Fruit fly (Drosophila melanogaster) whole organism, embryonic: ENCODE results near the gene AANATL7.

Experiments used
- ATbp ChIP-seq: fragments of 200-800 bp; sonication (Bioruptor generic); optimal IDR thresholded peaks from 2 replicates; lab custom pipeline; 2017; ENCODE audit warnings: missing biosample characterization, mild to moderate bottlenecking, missing genetic modification characterization, missing genetic modification reagents
- Ada2b ChIP-seq: fragments of 200-800 bp; sonication (Bioruptor generic); IDR thresholded peaks from 2 replicates; pipeline ENCODE4 v1.3.6; 2022; ENCODE audit warnings: missing biosample characterization, missing genetic modification characterization
- BEAF-32 ChIP-seq: fragments of 200-800 bp; sonication (Bioruptor generic); optimal IDR thresholded peaks from 3 replicates; lab custom pipeline; 2017; ENCODE audit warnings: missing biosample characterization, missing genetic modification characterization, mild to moderate bottlenecking, moderate library complexity, missing genetic modification reagents
- CG1024 ChIP-seq: fragments of 200-800 bp; sonication (Bioruptor generic); IDR thresholded peaks from 2 replicates; pipeline ENCODE4 v1.3.6; 2022; ENCODE audit warnings: missing biosample characterization, missing genetic modification characterization
- CG11247 ChIP-seq: fragments of 200-800 bp; sonication (Bioruptor generic); IDR thresholded peaks from 2 replicates; pipeline ENCODE4 v1.3.6; 2022; ENCODE audit warnings: missing biosample characterization, missing genetic modification characterization
- CG11456 ChIP-seq: fragments of 200-800 bp; sonication (Bioruptor generic); IDR thresholded peaks from 3 replicates; pipeline ENCODE4 v1.3.6; 2022; ENCODE audit warnings: missing biosample characterization, missing genetic modification characterization
- CG11696 ChIP-seq: fragments of 200-800 bp; sonication (Bioruptor generic); IDR thresholded peaks from 2 replicates; pipeline ENCODE4 v1.3.6; 2022; ENCODE audit warnings: missing biosample characterization, missing genetic modification characterization
- CG14441 ChIP-seq: fragments of 200-800 bp; sonication (Bioruptor generic); IDR thresholded peaks from 2 replicates; pipeline ENCODE4 v1.3.6; 2022; ENCODE audit warnings: missing biosample characterization, missing genetic modification characterization
- CG15269 ChIP-seq: fragments of 200-800 bp; sonication (Bioruptor generic); optimal IDR thresholded peaks from 2 replicates; lab custom pipeline; 2018; ENCODE audit warnings: missing biosample characterization, mild to moderate bottlenecking, missing genetic modification characterization, moderate library complexity
- CG2116 ChIP-seq: fragments of 200-800 bp; sonication (Bioruptor generic); optimal IDR thresholded peaks from 3 replicates; lab custom pipeline; 2018; ENCODE audit warnings: missing biosample characterization, mild to moderate bottlenecking, missing genetic modification characterization
- CG2712 ChIP-seq: fragments of 200-800 bp; optimal IDR thresholded peaks from 3 replicates; lab custom pipeline; 2019; ENCODE audit warnings: missing biosample characterization, mild to moderate bottlenecking, missing genetic modification characterization, moderate library complexity
- CG30403 ChIP-seq: fragments of 200-800 bp; sonication (Bioruptor generic); optimal IDR thresholded peaks from 3 replicates; lab custom pipeline; 2016; ENCODE audit warnings: missing biosample characterization, missing genetic modification characterization
- CG32767 ChIP-seq: fragments of 200-800 bp; sonication (Bioruptor generic); IDR thresholded peaks from 2 replicates; pipeline ENCODE4 v1.3.6; 2022; ENCODE audit warnings: missing biosample characterization, missing genetic modification characterization
- CG3995 ChIP-seq: fragments of 200-800 bp; sonication (Bioruptor generic); optimal IDR thresholded peaks from 3 replicates; lab custom pipeline; 2016; ENCODE audit warnings: missing biosample characterization, missing genetic modification characterization
- CG4404 ChIP-seq: fragments of 200-800 bp; sonication (Bioruptor generic); IDR thresholded peaks from 2 replicates; pipeline ENCODE4 v1.3.6; 2022; ENCODE audit warnings: missing biosample characterization, missing genetic modification characterization
- CG4424 ChIP-seq: fragments of 200-800 bp; sonication (Bioruptor generic); optimal IDR thresholded peaks from 3 replicates; lab custom pipeline; 2016; ENCODE audit warnings: missing biosample characterization, missing genetic modification characterization
- CG6689 ChIP-seq: fragments of 200-800 bp; sonication (Bioruptor generic); IDR thresholded peaks from 2 replicates; pipeline ENCODE4 v1.3.6; 2022; ENCODE audit warnings: missing biosample characterization, missing genetic modification characterization
- CG6765 ChIP-seq: fragments of 200-800 bp; sonication (Bioruptor generic); optimal IDR thresholded peaks from 3 replicates; lab custom pipeline; 2017; ENCODE audit warnings: missing biosample characterization, mild to moderate bottlenecking, missing genetic modification characterization
- CG6791 ChIP-seq: fragments of 200-800 bp; sonication (Bioruptor generic); IDR thresholded peaks from 3 replicates; pipeline ENCODE4 v1.3.6; 2022; ENCODE audit warnings: missing biosample characterization, missing genetic modification characterization; ENCODE audit not compliant: partially characterized antibody
- CG6813 ChIP-seq: fragments of 200-800 bp; sonication (Bioruptor generic); optimal IDR thresholded peaks from 2 replicates; lab custom pipeline; 2017; ENCODE audit warnings: missing biosample characterization, missing genetic modification characterization, mild to moderate bottlenecking, moderate library complexity, missing genetic modification reagents
- CG9817 ChIP-seq: fragments of 200-800 bp; sonication (Bioruptor generic); optimal IDR thresholded peaks from 2 replicates; lab custom pipeline; 2018; ENCODE audit warnings: missing biosample characterization, mild to moderate bottlenecking, missing genetic modification characterization, moderate library complexity
- D19B ChIP-seq: fragments of 200-800 bp; sonication (Bioruptor generic); optimal IDR thresholded peaks from 2 replicates; lab custom pipeline; 2017; ENCODE audit warnings: missing biosample characterization, mild to moderate bottlenecking, missing genetic modification characterization
- Dip3 ChIP-seq: fragments of 200-800 bp; sonication (Bioruptor generic); optimal IDR thresholded peaks from 3 replicates; lab custom pipeline; 2016; ENCODE audit warnings: missing biosample characterization, missing genetic modification characterization
- Doc3 ChIP-seq: fragments of 200-800 bp; sonication (Bioruptor generic); IDR thresholded peaks from 3 replicates; pipeline ENCODE4 v1.3.6; 2022; ENCODE audit warnings: missing biosample characterization, missing genetic modification characterization; ENCODE audit not compliant: partially characterized antibody
- Eip74EF ChIP-seq, 2 experiments: fragments of 200-800 bp in 1 of 2; fragments of >200 bp in 1 of 2; sonication (Bioruptor generic) in 1 of 2; optimal IDR thresholded peaks; 2 replicates each; lab custom pipeline; 2017 to 2019; ENCODE audit warnings: missing biosample characterization in 2 of 2, missing genetic modification characterization in 2 of 2, mild to moderate bottlenecking in 1 of 2, moderate library complexity in 1 of 2
- Hey ChIP-seq: fragments of 200-800 bp; sonication (Bioruptor generic); optimal IDR thresholded peaks from 3 replicates; lab custom pipeline; 2018; ENCODE audit warnings: missing biosample characterization, mild to moderate bottlenecking, missing genetic modification characterization
- MBD-R2 ChIP-seq: fragments of 200-800 bp; sonication (Bioruptor generic); IDR thresholded peaks from 2 replicates; pipeline ENCODE4 v1.3.6; 2022; ENCODE audit warnings: missing biosample characterization, missing genetic modification characterization
- NK7.1 ChIP-seq: fragments of 200-800 bp; sonication (Bioruptor generic); optimal IDR thresholded peaks from 3 replicates; lab custom pipeline; 2016; ENCODE audit warnings: missing biosample characterization, missing genetic modification characterization
- Pdp1 ChIP-seq, 2 experiments: fragments of 200-800 bp; sonication (Bioruptor generic); optimal IDR thresholded peaks; 3 replicates each; lab custom pipeline; 2016; ENCODE audit warnings: missing biosample characterization in 2 of 2, missing genetic modification characterization in 2 of 2, mild to moderate bottlenecking in 1 of 2, moderate library complexity in 1 of 2
- Ptx1 ChIP-seq: fragments of 200-800 bp; sonication (Bioruptor generic); IDR thresholded peaks from 2 replicates; pipeline ENCODE4 v1.3.6; 2022; ENCODE audit warnings: missing biosample characterization, missing genetic modification characterization
- Scr ChIP-seq: fragments of 200-800 bp; sonication (Bioruptor generic); IDR thresholded peaks from 2 replicates; pipeline ENCODE4 v1.3.6; 2022; ENCODE audit warnings: missing biosample characterization, missing genetic modification characterization; ENCODE audit not compliant: partially characterized antibody
- Ssrp ChIP-seq: fragments of 200-800 bp; sonication (Bioruptor generic); optimal IDR thresholded peaks from 2 replicates; lab custom pipeline; 2018; ENCODE audit warnings: missing biosample characterization, mild to moderate bottlenecking, missing genetic modification characterization, moderate library complexity
- cg ChIP-seq: fragments of 200-800 bp; sonication (Bioruptor generic); optimal IDR thresholded peaks from 3 replicates; lab custom pipeline; 2019; ENCODE audit warnings: missing biosample characterization, mild to moderate bottlenecking, missing genetic modification characterization, moderate library complexity
- chm ChIP-seq: fragments of 200-800 bp; sonication (Bioruptor generic); IDR thresholded peaks from 2 replicates; pipeline ENCODE4 v1.3.6; 2022; ENCODE audit warnings: missing biosample characterization, missing genetic modification characterization
- cwo ChIP-seq: fragments of 200-800 bp; sonication (Bioruptor generic); optimal IDR thresholded peaks from 3 replicates; lab custom pipeline; 2017; ENCODE audit warnings: missing biosample characterization, missing genetic modification characterization, mild to moderate bottlenecking, moderate library complexity, missing genetic modification reagents
- grau ChIP-seq: fragments of 200-800 bp; optimal IDR thresholded peaks from 3 replicates; lab custom pipeline; 2019; ENCODE audit warnings: missing biosample characterization, mild to moderate bottlenecking, missing genetic modification characterization, moderate library complexity
- grn ChIP-seq: fragments of 200-800 bp; sonication (Bioruptor generic); optimal IDR thresholded peaks from 3 replicates; lab custom pipeline; 2017; ENCODE audit warnings: missing biosample characterization, missing genetic modification characterization
- gsb-n ChIP-seq: fragments of 200-800 bp; sonication (Bioruptor generic); optimal IDR thresholded peaks from 3 replicates; lab custom pipeline; 2018; ENCODE audit warnings: missing biosample characterization, mild to moderate bottlenecking, missing genetic modification characterization
- hth ChIP-seq: fragments of >200 bp; optimal IDR thresholded peaks from 2 replicates; lab custom pipeline; 2017; ENCODE audit warnings: inconsistent platforms
- lbe ChIP-seq: fragments of 200-800 bp; sonication (Bioruptor generic); optimal IDR thresholded peaks from 2 replicates; lab custom pipeline; 2016; ENCODE audit warnings: missing biosample characterization, mild to moderate bottlenecking, missing genetic modification characterization
- lmd ChIP-seq: fragments of 200-800 bp; sonication (Bioruptor generic); IDR thresholded peaks from 2 replicates; pipeline ENCODE4 v1.3.6; 2022; ENCODE audit warnings: missing biosample characterization, missing genetic modification characterization
- pan ChIP-seq, 4 experiments: fragments of >200 bp in 3 of 4; fragments of 200-800 bp in 1 of 4; sonication (Bioruptor generic) in 1 of 4; optimal IDR thresholded peaks in 3 of 4; IDR thresholded peaks in 1 of 4; 2 replicates each; pipeline versions ENCODE4 v1.3.6 to Lab custom; 2017 to 2022; ENCODE audit warnings: missing biosample characterization in 2 of 4, missing genetic modification characterization in 2 of 4, mixed read lengths in 1 of 4
- pita ChIP-seq: fragments of 200-800 bp; sonication (Bioruptor generic); optimal IDR thresholded peaks from 2 replicates; lab custom pipeline; 2017; ENCODE audit warnings: missing biosample characterization, mild to moderate bottlenecking, missing genetic modification characterization
- sisA ChIP-seq: fragments of 200-800 bp; sonication (Bioruptor generic); IDR thresholded peaks from 2 replicates; pipeline ENCODE4 v1.3.6; 2022; ENCODE audit warnings: missing biosample characterization, missing genetic modification characterization
- trem ChIP-seq: fragments of 200-800 bp; optimal IDR thresholded peaks from 3 replicates; lab custom pipeline; 2019; ENCODE audit warnings: missing biosample characterization, mild to moderate bottlenecking, missing genetic modification characterization, moderate library complexity
- ttk ChIP-seq: fragments of 200-800 bp; sonication (Bioruptor generic); IDR thresholded peaks from 2 replicates; pipeline ENCODE4 v2.1.2; 2022; ENCODE audit warnings: missing biosample characterization, missing genetic modification characterization
- tx ChIP-seq: fragments of 200-800 bp; sonication (Bioruptor generic); optimal IDR thresholded peaks from 2 replicates; lab custom pipeline; 2016; ENCODE audit warnings: missing biosample characterization, missing genetic modification characterization
- vvl ChIP-seq: fragments of 200-800 bp; sonication (Bioruptor generic); IDR thresholded peaks from 2 replicates; pipeline ENCODE4 v1.3.6; 2022; ENCODE audit warnings: missing biosample characterization, missing genetic modification characterization

AANATL7 gene

DNA sequence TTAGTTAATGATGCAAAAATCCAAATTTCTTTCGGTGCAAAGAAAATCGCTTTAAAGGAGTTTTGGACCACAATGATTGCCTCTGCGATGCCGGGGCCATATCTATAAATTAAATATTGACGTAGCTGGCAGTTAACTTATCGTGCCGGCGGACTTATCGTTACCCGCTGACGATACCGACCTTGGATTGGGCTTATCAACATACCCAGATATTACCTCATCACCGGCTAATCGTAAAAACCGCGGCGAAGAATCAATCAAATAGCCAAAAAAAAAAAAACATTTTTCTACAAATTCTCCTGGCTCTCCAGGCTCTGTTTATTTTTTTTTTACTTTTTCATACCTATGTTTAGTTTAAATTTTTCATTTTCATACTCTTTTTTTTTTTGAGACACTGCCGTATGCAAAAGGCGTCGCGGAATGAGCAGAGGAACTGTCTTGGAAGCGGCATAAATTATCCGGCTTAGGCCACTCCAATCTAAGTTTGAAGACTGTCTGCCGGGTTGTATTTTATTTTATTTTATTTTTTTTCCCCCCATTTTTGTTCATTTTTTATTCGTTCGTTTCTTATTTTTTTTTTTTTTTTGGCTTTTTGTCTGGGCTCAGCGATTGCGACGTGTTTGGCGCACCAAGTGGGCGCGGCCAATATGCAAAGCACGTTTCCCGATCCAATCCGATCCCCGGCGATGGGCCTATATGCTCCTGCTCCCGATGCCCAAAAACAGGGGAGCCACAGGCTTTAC, 45.6 kb upstream of the AANATL7 start:
- TF ChIP-seq lbe (GFP tag; lab: Kevin White, UChicago) = no peak
- no peak for TF ChIP-seq CG6813 (GFP tag; lab: Kevin White, UChicago)
- no peak for TF ChIP-seq CG11247 (GFP tag; lab: Robert Waterston, UW)
- TF ChIP-seq pan (optimal IDR thresholded peaks at IDR 0.05; lab: Kevin White, UChicago) = no peak
- TF ChIP-seq pan (GFP tag; optimal IDR thresholded peaks at IDR 0.05 in 1 of 2, IDR thresholded peaks at IDR 0.05 in 1 of 2) = no peak
- peak in 1 of 2 experiments; percentile 57 for TF ChIP-seq Pdp1 (GFP tag; optimal IDR thresholded peaks at IDR 0.05; lab: Kevin White, UChicago)
- TF ChIP-seq Ptx1 = no peak
- TF ChIP-seq Dip3 = no peak
- peak; percentile 57; the same call in 1 of the 2 replicates for TF ChIP-seq vvl (GFP tag; lab: Robert Waterston, UW)
- peak; percentile 26 for TF ChIP-seq grn (GFP tag; lab: Kevin White, UChicago)
- TF ChIP-seq CG11696 (GFP tag; lab: Robert Waterston, UW) = no peak
- TF ChIP-seq pita (GFP tag; lab: Kevin White, UChicago) = no peak
- TF ChIP-seq CG6791 = no peak
- no peak for TF ChIP-seq CG14441 (GFP tag; lab: Robert Waterston, UW)

DNA sequence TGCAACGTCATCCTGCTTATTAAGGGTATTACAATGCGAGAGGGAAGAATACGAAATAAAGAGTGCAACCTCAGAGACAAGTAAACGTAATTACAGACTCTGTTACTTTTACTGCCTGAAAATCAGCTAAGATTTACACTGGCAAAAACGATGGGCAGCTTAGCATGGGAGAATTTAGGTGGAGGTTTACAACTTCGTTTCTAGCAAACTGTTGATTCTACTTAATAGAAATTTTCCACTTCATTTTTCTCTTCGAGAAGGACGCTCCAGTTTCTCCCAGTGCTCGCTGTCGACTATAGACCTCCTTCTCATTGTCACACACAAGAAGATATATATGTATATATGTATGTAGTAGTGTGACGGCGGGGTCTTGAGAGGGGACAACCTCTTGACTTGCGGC, 44.6 kb upstream of the AANATL7 start:
- TF ChIP-seq Scr (GFP tag; lab: Robert Waterston, UW) = no peak
- peak; percentile 46 for TF ChIP-seq CG9817
- peak; percentile 64 for TF ChIP-seq CG2712 (tag; lab: Kevin White, UChicago)
- peak; percentile 55 for TF ChIP-seq lmd (GFP tag; lab: Robert Waterston, UW)
- peak; percentile 33; the same call in 1 of the 2 replicates for TF ChIP-seq ttk (GFP tag; lab: Robert Waterston, UW)
- TF ChIP-seq hth = no peak
- TF ChIP-seq D19B (GFP tag; lab: Kevin White, UChicago) = no peak
- peak; percentile 63 for TF ChIP-seq Ada2b (GFP tag; lab: Robert Waterston, UW)
- TF ChIP-seq cg (GFP tag; lab: Kevin White, UChicago) = no peak
- TF ChIP-seq CG11456 (GFP tag; lab: Robert Waterston, UW) = peak; percentile 61; the same call in 1 of the 3 replicates
- 0 out of 2 replicates have a peak, but pooled peaks have one; percentile 27 for TF ChIP-seq CG32767
- no peak for TF ChIP-seq CG6765 (GFP tag; lab: Kevin White, UChicago)
- no peak for TF ChIP-seq chm (GFP tag; lab: Robert Waterston, UW)
- peak; percentile 50 for TF ChIP-seq CG30403
- no peak for TF ChIP-seq CG2116 (GFP tag; lab: Kevin White, UChicago)
- TF ChIP-seq trem (tag; lab: Kevin White, UChicago) = no peak
- no peak for TF ChIP-seq Doc3 (GFP tag; lab: Robert Waterston, UW)
- no peak for TF ChIP-seq CG3995 (GFP tag; lab: Kevin White, UChicago)
- TF ChIP-seq Hey (tag; lab: Kevin White, UChicago) = no peak
- peak; percentile 11 for TF ChIP-seq Ssrp (tag; lab: Kevin White, UChicago)
- no peak for TF ChIP-seq NK7.1
- TF ChIP-seq MBD-R2 (GFP tag; lab: Robert Waterston, UW) = no peak
- peak; percentile 45 for TF ChIP-seq CG15269 (tag; lab: Kevin White, UChicago)
- peak; percentile 76 for TF ChIP-seq sisA (GFP tag; lab: Robert Waterston, UW)
- no peak for TF ChIP-seq gsb-n
- 0 out of 2 replicates have a peak, but pooled peaks have one; percentile 34 for TF ChIP-seq CG4404 (GFP tag; lab: Robert Waterston, UW)
- TF ChIP-seq cwo (GFP tag; lab: Kevin White, UChicago) = no peak
- no peak for TF ChIP-seq BEAF-32
- peak; percentile 21 for TF ChIP-seq ATbp
- peak; percentile 30; the same call in 1 of the 2 replicates for TF ChIP-seq CG11696 (GFP tag; lab: Robert Waterston, UW)
- no peak for TF ChIP-seq CG6689 (GFP tag; lab: Robert Waterston, UW)
- TF ChIP-seq Eip74EF (GFP tag; optimal IDR thresholded peaks at IDR 0.05; lab: Kevin White, UChicago) = no peak
- TF ChIP-seq grau = peak; percentile 45
- peak; percentile 11 for TF ChIP-seq tx (GFP tag; lab: Kevin White, UChicago)
- TF ChIP-seq CG4424 (GFP tag; lab: Kevin White, UChicago) = no peak
- no peak for TF ChIP-seq CG1024
